Fruit fly (Drosophila melanogaster) Kc167 (cell line): Measurements from ENCODE around the gene CG17260.

Source experiments
- Myc ChIP-seq: fragments of >200 bp; optimal IDR thresholded peaks from 2 replicates; lab custom pipeline; 2017; ENCODE audit warnings: missing external identifiers
- Sin3A ChIP-seq: fragments of >200 bp; optimal IDR thresholded peaks from 2 replicates; lab custom pipeline; 2018; ENCODE audit warnings: missing external identifiers
- h ChIP-seq: fragments of >200 bp; optimal IDR thresholded peaks from 3 replicates; lab custom pipeline; 2018; ENCODE audit warnings: missing external identifiers
- insv ChIP-seq: fragments of >200 bp; optimal IDR thresholded peaks from 3 replicates; lab custom pipeline; 2018; ENCODE audit warnings: missing external identifiers
- psq ChIP-seq: fragments of >200 bp; optimal IDR thresholded peaks from 2 replicates; lab custom pipeline; 2017; ENCODE audit warnings: missing external identifiers
- ttk ChIP-seq: sonication (Bioruptor generic); optimal IDR thresholded peaks from 2 replicates; lab custom pipeline; 2017; ENCODE audit warnings: missing external identifiers

Gene CG17260

dm6 chr2L:3043647-3044046, 6.6 kb downstream of the CG17260 start, which contains the start of gene FASN2:
Gene FASN2 (plus strand): TSS chr2L:3043947.
- TF ChIP-seq insv (lab: Kevin White, UChicago) (no peak), psq (no peak), h (lab: Kevin White, UChicago) (no peak), ttk (lab: Kevin White, UChicago) (no peak), Myc (lab: Kevin White, UChicago) (no peak), Sin3A (no peak)

dm6 chr2L:3044660-3045504, 7.9 kb downstream of the CG17260 start:
- no peak for TF ChIP-seq Sin3A
- no peak for TF ChIP-seq Myc (lab: Kevin White, UChicago)
- no peak for TF ChIP-seq insv (lab: Kevin White, UChicago)
- TF ChIP-seq psq: no peak
- no peak for TF ChIP-seq ttk (lab: Kevin White, UChicago)
- no peak for TF ChIP-seq h (lab: Kevin White, UChicago)

dm6 chr2L:3055710-3056447, 18.8 kb downstream of the CG17260 start:
- no peak for TF ChIP-seq Sin3A
- TF ChIP-seq Myc (lab: Kevin White, UChicago): no peak
- no peak for TF ChIP-seq ttk (lab: Kevin White, UChicago)
- no peak for TF ChIP-seq insv (lab: Kevin White, UChicago)
- TF ChIP-seq psq: no peak
- no peak for TF ChIP-seq h (lab: Kevin White, UChicago)

- TF ChIP-seq h (lab: Kevin White, UChicago): no peak
- no peak for TF ChIP-seq psq
- no peak for TF ChIP-seq Sin3A
- TF ChIP-seq Myc (lab: Kevin White, UChicago): no peak
- TF ChIP-seq insv (lab: Kevin White, UChicago): no peak
- TF ChIP-seq ttk (lab: Kevin White, UChicago): no peak
Measured at dm6 chr2L:3056448-3056790, 19.4 kb downstream of the CG17260 start, which contains the start of gene FASN1. Gene FASN1 (plus strand): TSS chr2L:3056598.

dm6 chr2L:3057951-3058771, 21.1 kb downstream of the CG17260 start:
- TF ChIP-seq ttk (lab: Kevin White, UChicago) (no peak), h (lab: Kevin White, UChicago) (no peak), Sin3A (no peak), Myc (lab: Kevin White, UChicago) (no peak), insv (lab: Kevin White, UChicago) (no peak), psq (no peak)

- TF ChIP-seq h (lab: Kevin White, UChicago) (no peak), psq (no peak), Myc (lab: Kevin White, UChicago) (no peak), insv (lab: Kevin White, UChicago) (no peak), Sin3A (no peak), ttk (lab: Kevin White, UChicago) (no peak)
Measured at dm6 chr2L:3058772-3059623, 22.0 kb downstream of the CG17260 start.

- TF ChIP-seq psq (no peak), ttk (lab: Kevin White, UChicago) (no peak)
Measured at dm6 chr2L:3059624-3059919, 22.5 kb downstream of the CG17260 start.

- no peak for TF ChIP-seq Sin3A
- no peak for TF ChIP-seq psq
- no peak for TF ChIP-seq h (lab: Kevin White, UChicago)
- no peak for TF ChIP-seq ttk (lab: Kevin White, UChicago)
- TF ChIP-seq insv (lab: Kevin White, UChicago): no peak
- no peak for TF ChIP-seq Myc (lab: Kevin White, UChicago)
Measured at dm6 chr2L:3078741-3079140, 41.7 kb downstream of the CG17260 start.

- TF ChIP-seq h (lab: Kevin White, UChicago) (no peak), ttk (lab: Kevin White, UChicago) (no peak), Myc (lab: Kevin White, UChicago) (no peak), insv (lab: Kevin White, UChicago) (no peak), psq (no peak), Sin3A (no peak)
Measured at dm6 chr2L:3082895-3083294, 45.9 kb downstream of the CG17260 start.

dm6 chr2L:3083510-3083909, 46.5 kb downstream of the CG17260 start:
- no peak for TF ChIP-seq h (lab: Kevin White, UChicago)
- no peak for TF ChIP-seq insv (lab: Kevin White, UChicago)
- TF ChIP-seq ttk (lab: Kevin White, UChicago): no peak
- TF ChIP-seq Myc (lab: Kevin White, UChicago): no peak

- TF ChIP-seq psq (no peak), Myc (lab: Kevin White, UChicago) (no peak), h (lab: Kevin White, UChicago) (no peak), Sin3A (no peak), insv (lab: Kevin White, UChicago) (no peak), ttk (lab: Kevin White, UChicago) (no peak)
Measured at dm6 chr2L:3086290-3086876, 49.4 kb downstream of the CG17260 start.
